Fruit fly (Drosophila melanogaster) whole organism, embryonic: ENCODE measurements around the gene NELF-B.

Source experiments
- Adf1 ChIP-seq: fragments of 200-800 bp; sonication (Bioruptor generic); IDR thresholded peaks from 2 replicates; pipeline ENCODE4 v1.3.6; 2022; ENCODE audit warnings: missing biosample characterization, missing genetic modification characterization
- Aef1 ChIP-seq: fragments of 200-800 bp; sonication (Bioruptor generic); IDR thresholded peaks from 3 replicates; pipeline ENCODE4 v1.3.6; 2022; ENCODE audit warnings: missing biosample characterization, missing genetic modification characterization
- Atf-2 ChIP-seq: fragments of 200-800 bp; sonication (Bioruptor generic); optimal IDR thresholded peaks from 2 replicates; lab custom pipeline; 2016; ENCODE audit warnings: missing biosample characterization, missing genetic modification characterization
- CG10979 ChIP-seq: fragments of 200-800 bp; sonication (Bioruptor generic); optimal IDR thresholded peaks from 2 replicates; lab custom pipeline; 2018; ENCODE audit warnings: missing biosample characterization, mild to moderate bottlenecking, missing genetic modification characterization, moderate library complexity
- CG14014 ChIP-seq: fragments of 200-800 bp; sonication (Bioruptor generic); IDR thresholded peaks from 2 replicates; pipeline ENCODE4 v1.3.6; 2022; ENCODE audit warnings: missing biosample characterization, missing genetic modification characterization
- CG17359 ChIP-seq: fragments of 200-800 bp; sonication (Bioruptor generic); optimal IDR thresholded peaks from 3 replicates; lab custom pipeline; 2018; ENCODE audit warnings: missing biosample characterization, mild to moderate bottlenecking, missing genetic modification characterization, moderate library complexity
- CG3065 ChIP-seq: fragments of 200-800 bp; sonication (Bioruptor generic); optimal IDR thresholded peaks from 2 replicates; lab custom pipeline; 2016; ENCODE audit warnings: missing biosample characterization, missing genetic modification characterization
- CG33557 ChIP-seq: fragments of 200-800 bp; sonication (Bioruptor generic); optimal IDR thresholded peaks from 2 replicates; lab custom pipeline; 2019; ENCODE audit warnings: missing biosample characterization, mild to moderate bottlenecking, missing genetic modification characterization, moderate library complexity
- CG34376 ChIP-seq: fragments of 200-800 bp; sonication (Bioruptor generic); optimal IDR thresholded peaks from 2 replicates; lab custom pipeline; 2018; ENCODE audit warnings: missing biosample characterization, mild to moderate bottlenecking, missing genetic modification characterization
- CG43689 ChIP-seq: fragments of 200-800 bp; sonication (Bioruptor generic); IDR thresholded peaks from 2 replicates; pipeline ENCODE4 v1.3.6; 2022; ENCODE audit warnings: missing biosample characterization, missing genetic modification characterization
- CG4730 ChIP-seq: fragments of 200-800 bp; sonication (Bioruptor generic); IDR thresholded peaks from 2 replicates; pipeline ENCODE4 v1.3.6; 2022; ENCODE audit warnings: missing biosample characterization, missing genetic modification characterization
- CG6175 ChIP-seq: fragments of 200-800 bp; sonication (Bioruptor generic); IDR thresholded peaks from 3 replicates; pipeline ENCODE4 v1.3.6; 2022; ENCODE audit warnings: missing biosample characterization, missing genetic modification characterization
- CG6254 ChIP-seq: fragments of 200-800 bp; sonication (Bioruptor generic); optimal IDR thresholded peaks from 3 replicates; lab custom pipeline; 2017; ENCODE audit warnings: mild to moderate bottlenecking, missing biosample characterization, missing genetic modification reagents, missing genetic modification characterization
- CG6272 ChIP-seq: fragments of 200-800 bp; sonication (Bioruptor generic); IDR thresholded peaks from 2 replicates; pipeline ENCODE4 v1.3.6; 2022; ENCODE audit warnings: missing biosample characterization, missing genetic modification characterization
- CG6689 ChIP-seq: fragments of 200-800 bp; sonication (Bioruptor generic); IDR thresholded peaks from 2 replicates; pipeline ENCODE4 v1.3.6; 2022; ENCODE audit warnings: missing biosample characterization, missing genetic modification characterization
- CG7745 ChIP-seq: fragments of 200-800 bp; sonication (Bioruptor generic); optimal IDR thresholded peaks from 2 replicates; lab custom pipeline; 2018; ENCODE audit warnings: missing biosample characterization, mild to moderate bottlenecking, missing genetic modification characterization, moderate library complexity
- CG8478 ChIP-seq: fragments of >200 bp; optimal IDR thresholded peaks from 2 replicates; lab custom pipeline; 2018
- CG8924 ChIP-seq: fragments of 200-800 bp; optimal IDR thresholded peaks from 3 replicates; lab custom pipeline; 2019; ENCODE audit warnings: missing biosample characterization, mild to moderate bottlenecking, missing genetic modification characterization, moderate library complexity
- Dip3 ChIP-seq: fragments of 200-800 bp; sonication (Bioruptor generic); optimal IDR thresholded peaks from 3 replicates; lab custom pipeline; 2016; ENCODE audit warnings: missing biosample characterization, missing genetic modification characterization
- GATAe ChIP-seq: fragments of 200-800 bp; sonication (Bioruptor generic); conservative IDR thresholded peaks from 2 replicates; pipeline ENCODE4 v1.3.6; 2022; ENCODE audit warnings: missing biosample characterization, missing genetic modification characterization
- HLH4C ChIP-seq: fragments of 200-800 bp; sonication (Bioruptor generic); IDR thresholded peaks from 3 replicates; pipeline ENCODE4 v1.3.6; 2022; ENCODE audit warnings: missing biosample characterization, missing genetic modification characterization; ENCODE audit not compliant: partially characterized antibody
- Hey ChIP-seq: fragments of 200-800 bp; sonication (Bioruptor generic); optimal IDR thresholded peaks from 3 replicates; lab custom pipeline; 2018; ENCODE audit warnings: missing biosample characterization, mild to moderate bottlenecking, missing genetic modification characterization
- Max ChIP-seq: fragments of 200-800 bp; sonication (Bioruptor generic); optimal IDR thresholded peaks from 2 replicates; lab custom pipeline; 2016; ENCODE audit warnings: missing biosample characterization, mild to moderate bottlenecking, missing genetic modification characterization
- Med ChIP-seq: fragments of 200-800 bp; sonication (Bioruptor generic); peaks from one replicate; lab custom pipeline; 2016; ENCODE audit warnings: missing biosample characterization, missing genetic modification characterization, mild to moderate bottlenecking, inconsistent platforms, moderate library complexity
- Mes4 ChIP-seq: fragments of 200-800 bp; sonication (Bioruptor generic); optimal IDR thresholded peaks from 2 replicates; lab custom pipeline; 2016; ENCODE audit warnings: missing biosample characterization, missing genetic modification characterization
- Poxn ChIP-seq: fragments of 200-800 bp; sonication (Bioruptor generic); IDR thresholded peaks from 2 replicates; pipeline ENCODE4 v1.3.6; 2022; ENCODE audit warnings: missing biosample characterization, missing genetic modification characterization
- Rfx ChIP-seq: fragments of 200-800 bp; sonication (Bioruptor generic); IDR thresholded peaks from 2 replicates; pipeline ENCODE4 v1.3.6; 2022; ENCODE audit warnings: missing biosample characterization, missing genetic modification characterization
- Side ChIP-seq: fragments of 200-800 bp; sonication (Bioruptor generic); optimal IDR thresholded peaks from 2 replicates; lab custom pipeline; 2016; ENCODE audit warnings: missing biosample characterization, missing genetic modification characterization
- Usf ChIP-seq: fragments of 200-800 bp; sonication (Bioruptor generic); optimal IDR thresholded peaks from 2 replicates; lab custom pipeline; 2017; ENCODE audit warnings: missing genotype, missing biosample characterization, missing genetic modification characterization
- ac ChIP-seq: fragments of 200-800 bp; sonication (Bioruptor generic); optimal IDR thresholded peaks from 3 replicates; lab custom pipeline; 2017; ENCODE audit warnings: missing biosample characterization, mild to moderate bottlenecking, missing genetic modification characterization
- ara ChIP-seq: fragments of 200-800 bp; sonication (Bioruptor generic); IDR thresholded peaks from 2 replicates; pipeline ENCODE4 v1.3.6; 2022; ENCODE audit warnings: missing biosample characterization, missing genetic modification characterization
- cato ChIP-seq: fragments of 200-800 bp; sonication (Bioruptor generic); optimal IDR thresholded peaks from 2 replicates; lab custom pipeline; 2016; ENCODE audit warnings: missing biosample characterization, missing genetic modification characterization, borderline replicate concordance
- chif ChIP-seq, 2 experiments: fragments of 200-800 bp; sonication (Bioruptor generic); optimal IDR thresholded peaks; 3 replicates each; lab custom pipeline; 2016; ENCODE audit warnings: missing biosample characterization in 2 of 2, missing genetic modification characterization in 2 of 2
- fd102C ChIP-seq: fragments of 200-800 bp; sonication (Bioruptor generic); optimal IDR thresholded peaks from 2 replicates; lab custom pipeline; 2018; ENCODE audit warnings: missing biosample characterization, mild to moderate bottlenecking, missing genetic modification characterization, moderate library complexity
- gsb-n ChIP-seq: fragments of 200-800 bp; sonication (Bioruptor generic); optimal IDR thresholded peaks from 3 replicates; lab custom pipeline; 2018; ENCODE audit warnings: missing biosample characterization, mild to moderate bottlenecking, missing genetic modification characterization
- hbn ChIP-seq: fragments of 200-800 bp; sonication (Bioruptor generic); IDR thresholded peaks from 2 replicates; pipeline ENCODE4 v1.3.6; 2022; ENCODE audit warnings: missing biosample characterization, missing genetic modification characterization; ENCODE audit not compliant: partially characterized antibody
- her ChIP-seq: fragments of 200-800 bp; sonication (Bioruptor generic); optimal IDR thresholded peaks from 2 replicates; lab custom pipeline; 2016; ENCODE audit warnings: missing biosample characterization, missing genetic modification characterization
- ind ChIP-seq: fragments of 200-800 bp; sonication (Bioruptor generic); optimal IDR thresholded peaks from 3 replicates; lab custom pipeline; 2016; ENCODE audit warnings: missing biosample characterization, missing genetic modification characterization
- mirr ChIP-seq: fragments of 200-800 bp; sonication (Bioruptor generic); optimal IDR thresholded peaks from 3 replicates; lab custom pipeline; 2018; ENCODE audit warnings: missing biosample characterization, mild to moderate bottlenecking, missing genetic modification characterization
- mld ChIP-seq: fragments of 200-800 bp; sonication (Bioruptor generic); IDR thresholded peaks from 3 replicates; pipeline ENCODE4 v1.3.6; 2022; ENCODE audit warnings: missing biosample characterization, missing genetic modification characterization; ENCODE audit not compliant: partially characterized antibody
- nerfin-1 ChIP-seq: fragments of 200-800 bp; sonication (Bioruptor generic); optimal IDR thresholded peaks from 3 replicates; lab custom pipeline; 2019; ENCODE audit warnings: missing biosample characterization, mild to moderate bottlenecking, missing genetic modification characterization, moderate library complexity
- pzg ChIP-seq: fragments of 200-800 bp; sonication (Bioruptor generic); optimal IDR thresholded peaks from 3 replicates; lab custom pipeline; 2018; ENCODE audit warnings: missing biosample characterization, mild to moderate bottlenecking, missing genetic modification characterization, moderate library complexity
- sima ChIP-seq: fragments of 200-800 bp; sonication (Bioruptor generic); optimal IDR thresholded peaks from 2 replicates; lab custom pipeline; 2016; ENCODE audit warnings: missing biosample characterization, missing genetic modification characterization
- sob ChIP-seq: fragments of 200-800 bp; sonication (Bioruptor generic); IDR thresholded peaks from 2 replicates; pipeline ENCODE4 v1.3.6; 2022; ENCODE audit warnings: missing biosample characterization, missing genetic modification characterization
- sr ChIP-seq: fragments of 200-800 bp; sonication (Bioruptor generic); IDR thresholded peaks from 3 replicates; pipeline ENCODE4 v1.3.6; 2022; ENCODE audit warnings: missing biosample characterization, missing genetic modification characterization
- tap ChIP-seq: fragments of 200-800 bp; optimal IDR thresholded peaks from 3 replicates; lab custom pipeline; 2019; ENCODE audit warnings: missing biosample characterization, mild to moderate bottlenecking, missing genetic modification characterization, moderate library complexity
- tna ChIP-seq: fragments of 200-800 bp; sonication (Bioruptor generic); IDR thresholded peaks from 2 replicates; pipeline ENCODE4 v1.3.6; 2022; ENCODE audit warnings: missing biosample characterization, missing genetic modification characterization; ENCODE audit not compliant: partially characterized antibody
- twi ChIP-seq: fragments of 200-800 bp; optimal IDR thresholded peaks from 2 replicates; lab custom pipeline; 2019; ENCODE audit warnings: missing biosample characterization, mild to moderate bottlenecking, missing genetic modification characterization, moderate library complexity
- unpg ChIP-seq: fragments of 200-800 bp; sonication (Bioruptor generic); optimal IDR thresholded peaks from 3 replicates; lab custom pipeline; 2018; ENCODE audit warnings: missing biosample characterization, mild to moderate bottlenecking, missing genetic modification characterization, moderate library complexity
- yki ChIP-seq: fragments of >200 bp; optimal IDR thresholded peaks from 3 replicates; lab custom pipeline; 2018

NELF-B gene

dm6 chrX:7734131-7734930, 6.2 kb upstream of the NELF-B start, which contains the start of the genes Pdp and Rab39 (continued):
- TF ChIP-seq chif (GFP tag; optimal IDR thresholded peaks at IDR 0.05; lab: Kevin White, UChicago), result peak; percentile 63 to 66
- peak; percentile 70 for TF ChIP-seq CG34376 (GFP tag; lab: Kevin White, UChicago)
- peak; percentile 73 for TF ChIP-seq tna
- TF ChIP-seq CG17359 (tag; lab: Kevin White, UChicago), result peak; percentile 69
- peak; percentile 55 for TF ChIP-seq nerfin-1 (tag; lab: Kevin White, UChicago)
- peak; percentile 47 for TF ChIP-seq Adf1 (GFP tag; lab: Robert Waterston, UW)
- TF ChIP-seq Usf (GFP tag; lab: Kevin White, UChicago), result peak; percentile 62
- TF ChIP-seq CG6254 (GFP tag; lab: Kevin White, UChicago), result no peak
- TF ChIP-seq ind, result peak; percentile 84
- TF ChIP-seq fd102C (GFP tag; lab: Kevin White, UChicago), result no peak
- peak; percentile 51 for TF ChIP-seq mirr (GFP tag; lab: Kevin White, UChicago)
- TF ChIP-seq sima (GFP tag; lab: Kevin White, UChicago), result no peak
- TF ChIP-seq CG6175 (GFP tag; lab: Robert Waterston, UW), result 0 out of 3 replicates have a peak, but pooled peaks have one; percentile 57
- peak; percentile 68 for TF ChIP-seq Dip3
- TF ChIP-seq cato, result peak; percentile 53
- TF ChIP-seq CG33557, result peak; percentile 72
- TF ChIP-seq CG7745, result no peak
- peak; percentile 67 for TF ChIP-seq CG10979 (tag; lab: Kevin White, UChicago)
- TF ChIP-seq CG43689 (GFP tag; lab: Robert Waterston, UW), result no peak
- TF ChIP-seq CG4730 (GFP tag; lab: Robert Waterston, UW), result 0 out of 2 replicates have a peak, but pooled peaks have one; percentile 18
- no peak for TF ChIP-seq ac (GFP tag; lab: Kevin White, UChicago)
- TF ChIP-seq ara, result no peak; the same call in none of the 2 replicates
- TF ChIP-seq CG8478 (lab: Kevin White, UChicago), result no peak
- TF ChIP-seq her, result no peak
- TF ChIP-seq Side, result no peak
- TF ChIP-seq gsb-n (tag; lab: Kevin White, UChicago), result no peak
- TF ChIP-seq unpg (GFP tag; lab: Kevin White, UChicago), result peak; percentile 73
- TF ChIP-seq HLH4C (GFP tag; lab: Robert Waterston, UW), result peak; percentile 88
- TF ChIP-seq hbn (GFP tag; lab: Robert Waterston, UW), result peak; percentile 89
- TF ChIP-seq pzg (GFP tag; lab: Kevin White, UChicago), result peak; percentile 68
- peak; percentile 94 for TF ChIP-seq Med (GFP tag; lab: Kevin White, UChicago)
- TF ChIP-seq Aef1 (GFP tag; lab: Robert Waterston, UW), result peak; percentile 81
- TF ChIP-seq Poxn (GFP tag; lab: Robert Waterston, UW), result peak; percentile 19; the same call in 1 of the 2 replicates
- TF ChIP-seq sob (GFP tag; lab: Robert Waterston, UW), result peak; percentile 85
- peak; percentile 82 for TF ChIP-seq CG6689
- peak; percentile 86 for TF ChIP-seq CG6272 (GFP tag; lab: Robert Waterston, UW)
- TF ChIP-seq GATAe (GFP tag; lab: Robert Waterston, UW), result no peak; the same call in 1 of the 2 replicates
- peak; percentile 69 for TF ChIP-seq CG8924 (tag; lab: Kevin White, UChicago)
- peak; percentile 88 for TF ChIP-seq Rfx (GFP tag; lab: Robert Waterston, UW)
- peak; percentile 64 for TF ChIP-seq twi
- TF ChIP-seq Atf-2 (GFP tag; lab: Kevin White, UChicago), result peak; percentile 17
- TF ChIP-seq sr (GFP tag; lab: Robert Waterston, UW), result no peak
- TF ChIP-seq CG14014, result peak; percentile 87
- peak; percentile 15 for TF ChIP-seq Mes4 (GFP tag; lab: Kevin White, UChicago)
- peak; percentile 54 for TF ChIP-seq CG3065 (GFP tag; lab: Kevin White, UChicago)
- TF ChIP-seq Max (GFP tag; lab: Kevin White, UChicago), result peak; percentile 80
- TF ChIP-seq Hey, result no peak
- TF ChIP-seq mld (GFP tag; lab: Robert Waterston, UW), result peak; percentile 80
- TF ChIP-seq yki, result no peak
- no peak for TF ChIP-seq tap (tag; lab: Kevin White, UChicago)
